Worm (Caenorhabditis elegans) whole organism, midembryonic: ENCODE measurements around the gene T25B6.3.

Source experiments
- cog-1 ChIP-seq: sonication (generic microtip); optimal IDR thresholded peaks from 2 replicates; lab custom pipeline; 2016; ENCODE audit warnings: missing genetic modification characterization, missing compliant biosample characterization
- med-1 ChIP-seq: sonication (generic microtip); optimal IDR thresholded peaks from 2 replicates; lab custom pipeline; 2017; ENCODE audit warnings: missing genetic modification characterization, mild to moderate bottlenecking, missing compliant biosample characterization, antibody characterized with exemption, missing genetic modification reagents; ENCODE audit not compliant: insufficient read depth
- ztf-23 ChIP-seq: fragments of 200-800 bp; sonication (Bioruptor generic); IDR thresholded peaks from 2 replicates; pipeline ENCODE4 v1.3.6; 2022; ENCODE audit warnings: missing genetic modification reagents, missing genetic modification characterization, missing compliant biosample characterization

- TF ChIP-seq med-1 = no peak
- no peak for TF ChIP-seq ztf-23 (GFP tag; lab: Robert Waterston, UW)
- TF ChIP-seq cog-1 (tag; lab: Kevin White, UChicago) = no peak
Measured at ce11 chrX:9057352-9057751, 29.9 kb downstream of the T25B6.3 start, which contains the start of gene F47E1.2.
